Fruit fly (Drosophila melanogaster): ENCODE data around the gene CG9360.

- TF ChIP-seq Myc (optimal IDR thresholded peaks at IDR 0.05) (no peak), insv (optimal IDR thresholded peaks at IDR 0.05) (no peak), h (optimal IDR thresholded peaks at IDR 0.05) (no peak), Sin3A (optimal IDR thresholded peaks at IDR 0.05) (no peak), psq (optimal IDR thresholded peaks at IDR 0.05) (no peak), ttk (optimal IDR thresholded peaks at IDR 0.05) (no peak)
Measured at dm6 chrX:11798522-11798921, 34.1 kb upstream of the CG9360 start.

All from Kc167 (cell line).